Worm (Caenorhabditis elegans) whole organism, mixed stage, embryonic: ENCODE measurements around the gene K06H7.2.

Experiments used
- M03D4.4 ChIP-seq: sonication (generic microtip); optimal IDR thresholded peaks from 2 replicates; lab custom pipeline; 2017; ENCODE audit warnings: mild to moderate bottlenecking, missing genetic modification characterization, missing compliant biosample characterization
- bed-3 ChIP-seq: fragments of 200-800 bp; sonication (Bioruptor generic); optimal IDR thresholded peaks from 3 replicates; lab custom pipeline; 2018; ENCODE audit warnings: mild to moderate bottlenecking, missing genetic modification characterization, moderate library complexity, missing compliant biosample characterization
- blmp-1 ChIP-seq: fragments of 150-350 bp; optimal IDR thresholded peaks from 2 replicates; lab custom pipeline; 2014; ENCODE audit warnings: missing biosample characterization, missing genetic modification characterization
- ceh-43 ChIP-seq: fragments of 200-800 bp; sonication (Bioruptor generic); optimal IDR thresholded peaks from 2 replicates; lab custom pipeline; 2018; ENCODE audit warnings: mild to moderate bottlenecking, missing genetic modification characterization, moderate library complexity, missing compliant biosample characterization
- ces-1 ChIP-seq: fragments of 150-350 bp; optimal IDR thresholded peaks from 2 replicates; lab custom pipeline; 2014; ENCODE audit warnings: missing biosample characterization, missing genetic modification reagents, missing genetic modification characterization
- cnd-1 ChIP-seq: fragments of 200-800 bp; sonication (Bioruptor generic); optimal IDR thresholded peaks from 2 replicates; lab custom pipeline; 2018; ENCODE audit warnings: mild to moderate bottlenecking, missing genetic modification characterization, missing compliant biosample characterization
- drap-1 ChIP-seq: fragments of 200-800 bp; sonication (Bioruptor generic); optimal IDR thresholded peaks from 3 replicates; lab custom pipeline; 2018; ENCODE audit warnings: mild to moderate bottlenecking, missing genetic modification characterization, missing compliant biosample characterization
- elt-1 ChIP-seq: sonication (generic microtip); optimal IDR thresholded peaks from 2 replicates; lab custom pipeline; 2017; ENCODE audit warnings: missing genetic modification characterization, mild to moderate bottlenecking, missing compliant biosample characterization, antibody characterized with exemption, moderate library complexity, borderline replicate concordance; ENCODE audit not compliant: insufficient read depth
- elt-3 ChIP-seq: fragments of 150-350 bp; optimal IDR thresholded peaks from 2 replicates; lab custom pipeline; 2014; ENCODE audit warnings: missing biosample characterization, missing genetic modification characterization
- flh-1 ChIP-seq: fragments of 200-800 bp; sonication (Bioruptor generic); optimal IDR thresholded peaks from 2 replicates; lab custom pipeline; 2018; ENCODE audit warnings: mild to moderate bottlenecking, missing genetic modification characterization, moderate library complexity, missing compliant biosample characterization
- ham-2 ChIP-seq: fragments of 200-800 bp; sonication (Bioruptor generic); optimal IDR thresholded peaks from 2 replicates; lab custom pipeline; 2018; ENCODE audit warnings: mild to moderate bottlenecking, missing genetic modification characterization, missing compliant biosample characterization
- hlh-1 ChIP-seq: fragments of 150-350 bp; optimal IDR thresholded peaks from 2 replicates; lab custom pipeline; 2014; ENCODE audit warnings: missing biosample characterization, missing genetic modification reagents, missing genetic modification characterization
- lin-13 ChIP-seq: fragments of 150-350 bp; optimal IDR thresholded peaks from 2 replicates; lab custom pipeline; 2014; ENCODE audit warnings: missing biosample characterization, missing genetic modification characterization
- lin-32 ChIP-seq: fragments of 200-800 bp; sonication (Bioruptor generic); optimal IDR thresholded peaks from 2 replicates; lab custom pipeline; 2018; ENCODE audit warnings: mild to moderate bottlenecking, missing genetic modification characterization, missing compliant biosample characterization
- lsy-2 ChIP-seq: fragments of 150-350 bp; optimal IDR thresholded peaks from 2 replicates; lab custom pipeline; 2014; ENCODE audit warnings: missing biosample characterization, missing genetic modification characterization
- mep-1 ChIP-seq: fragments of 150-350 bp; optimal IDR thresholded peaks from 2 replicates; lab custom pipeline; 2017; ENCODE audit warnings: missing biosample characterization, missing genetic modification reagents, missing genetic modification characterization, inconsistent platforms
- mls-2 ChIP-seq: sonication (generic microtip); optimal IDR thresholded peaks from 2 replicates; lab custom pipeline; 2016; ENCODE audit warnings: mild to moderate bottlenecking, missing genetic modification characterization, moderate library complexity, missing compliant biosample characterization
- nhr-12 ChIP-seq: fragments of 150-350 bp; optimal IDR thresholded peaks from 2 replicates; lab custom pipeline; 2014; ENCODE audit warnings: missing biosample characterization, missing genetic modification characterization
- nhr-2 ChIP-seq: fragments of 150-350 bp; optimal IDR thresholded peaks from 2 replicates; lab custom pipeline; 2014; ENCODE audit warnings: missing biosample characterization, missing genetic modification characterization
- nhr-28 ChIP-seq: fragments of 150-350 bp; optimal IDR thresholded peaks from 2 replicates; lab custom pipeline; 2014; ENCODE audit warnings: missing biosample characterization, missing genetic modification characterization
- nhr-76 ChIP-seq: sonication (generic microtip); optimal IDR thresholded peaks from 2 replicates; lab custom pipeline; 2017; ENCODE audit warnings: missing biosample characterization, missing genetic modification characterization
- pha-4 ChIP-seq: fragments of 150-350 bp; optimal IDR thresholded peaks from 2 replicates; lab custom pipeline; 2018; ENCODE audit warnings: missing biosample characterization, missing genetic modification reagents, missing genetic modification characterization
- sem-2 ChIP-seq: fragments of 200-800 bp; sonication (Bioruptor generic); optimal IDR thresholded peaks from 2 replicates; lab custom pipeline; 2018; ENCODE audit warnings: mild to moderate bottlenecking, missing genetic modification characterization, missing compliant biosample characterization
- sptf-1 ChIP-seq: sonication (generic microtip); optimal IDR thresholded peaks from 2 replicates; lab custom pipeline; 2017; ENCODE audit warnings: mild to moderate bottlenecking, missing genetic modification characterization, moderate library complexity, missing compliant biosample characterization
- tbx-8 ChIP-seq: fragments of 200-800 bp; sonication (Bioruptor generic); optimal IDR thresholded peaks from 2 replicates; lab custom pipeline; 2018; ENCODE audit warnings: mild to moderate bottlenecking, missing genetic modification characterization, moderate library complexity, missing compliant biosample characterization
- unc-120 ChIP-seq: sonication (generic microtip); optimal IDR thresholded peaks from 2 replicates; lab custom pipeline; 2017; ENCODE audit warnings: missing genetic modification characterization, missing compliant biosample characterization; ENCODE audit not compliant: poor library complexity, severe bottlenecking
- unc-39 ChIP-seq: fragments of 150-350 bp; optimal IDR thresholded peaks from 2 replicates; lab custom pipeline; 2014; ENCODE audit warnings: missing biosample characterization, missing genetic modification characterization
- zip-8 ChIP-seq: fragments of 150-350 bp; optimal IDR thresholded peaks from 2 replicates; lab custom pipeline; 2014; ENCODE audit warnings: missing biosample characterization, missing genetic modification characterization
- ztf-11 ChIP-seq: fragments of 150-350 bp; optimal IDR thresholded peaks from 2 replicates; lab custom pipeline; 2014; ENCODE audit warnings: missing biosample characterization, missing genetic modification characterization

Gene K06H7.2

ce11 chrIII:8111347-8111746 lies 18.0 kb downstream of the K06H7.2 start:
- TF ChIP-seq mls-2 (tag; lab: Kevin White, UChicago) (no peak), nhr-12 (tag; lab: Kevin White, UChicago) (no peak), ztf-11 (tag; lab: Kevin White, UChicago) (no peak), bed-3 (no peak), sem-2 (GFP tag; lab: Kevin White, UChicago) (no peak), nhr-28 (no peak), lin-32 (GFP tag; lab: Kevin White, UChicago) (no peak), zip-8 (tag; lab: Kevin White, UChicago) (no peak), tbx-8 (GFP tag; lab: Kevin White, UChicago) (no peak), blmp-1 (tag; lab: Kevin White, UChicago) (no peak), ceh-43 (GFP tag; lab: Kevin White, UChicago) (no peak)

- TF ChIP-seq M03D4.4 (tag; lab: Kevin White, UChicago) (no peak), tbx-8 (GFP tag; lab: Kevin White, UChicago) (no peak), zip-8 (tag; lab: Kevin White, UChicago) (no peak), sem-2 (GFP tag; lab: Kevin White, UChicago) (no peak), ham-2 (no peak), elt-3 (tag; lab: Kevin White, UChicago) (no peak), unc-39 (tag; lab: Kevin White, UChicago) (no peak), lin-32 (GFP tag; lab: Kevin White, UChicago) (no peak), nhr-2 (tag; lab: Kevin White, UChicago) (no peak), blmp-1 (tag; lab: Kevin White, UChicago) (no peak), elt-1 (tag; lab: Kevin White, UChicago) (no peak), lin-13 (tag; lab: Kevin White, UChicago) (no peak), cnd-1 (tag; lab: Kevin White, UChicago) (no peak), flh-1 (no peak), nhr-76 (tag; lab: Kevin White, UChicago) (no peak), pha-4 (tag; lab: Kevin White, UChicago) (no peak), ces-1 (GFP tag; lab: Kevin White, UChicago) (no peak), nhr-28 (no peak), sptf-1 (tag; lab: Kevin White, UChicago) (no peak), ztf-11 (tag; lab: Kevin White, UChicago) (no peak)
Observed at ce11 chrIII:8115877-8116276, 22.5 kb downstream of the K06H7.2 start.

- TF ChIP-seq bed-3 (no peak), lsy-2 (no peak), unc-120 (tag; lab: Kevin White, UChicago) (no peak), lin-32 (GFP tag; lab: Kevin White, UChicago) (no peak), elt-1 (tag; lab: Kevin White, UChicago) (no peak), drap-1 (GFP tag; lab: Kevin White, UChicago) (no peak), elt-3 (tag; lab: Kevin White, UChicago) (no peak), zip-8 (tag; lab: Kevin White, UChicago) (no peak), sem-2 (GFP tag; lab: Kevin White, UChicago) (no peak)
Observed at ce11 chrIII:8117155-8117554, 23.8 kb downstream of the K06H7.2 start.

- TF ChIP-seq elt-3 (tag; lab: Kevin White, UChicago), result no peak
- no peak for TF ChIP-seq unc-120 (tag; lab: Kevin White, UChicago)
- TF ChIP-seq M03D4.4 (tag; lab: Kevin White, UChicago), result no peak
- TF ChIP-seq mep-1, result no peak
- no peak for TF ChIP-seq ces-1 (GFP tag; lab: Kevin White, UChicago)
- TF ChIP-seq sem-2 (GFP tag; lab: Kevin White, UChicago), result no peak
- TF ChIP-seq hlh-1 (tag; lab: Kevin White, UChicago), result no peak
- TF ChIP-seq lin-32 (GFP tag; lab: Kevin White, UChicago), result no peak
- TF ChIP-seq lin-13 (tag; lab: Kevin White, UChicago), result no peak
- TF ChIP-seq cnd-1 (tag; lab: Kevin White, UChicago), result no peak
- TF ChIP-seq tbx-8 (GFP tag; lab: Kevin White, UChicago), result no peak
- no peak for TF ChIP-seq nhr-28
- no peak for TF ChIP-seq sptf-1 (tag; lab: Kevin White, UChicago)
- TF ChIP-seq nhr-76 (tag; lab: Kevin White, UChicago), result no peak
- no peak for TF ChIP-seq drap-1 (GFP tag; lab: Kevin White, UChicago)
Observed at ce11 chrIII:8121132-8121531, 27.8 kb downstream of the K06H7.2 start, which contains the start of gene gei-8. Gene gei-8 (minus strand): TSS chrIII:8121232.

- TF ChIP-seq flh-1 (no peak), mls-2 (tag; lab: Kevin White, UChicago) (no peak), drap-1 (GFP tag; lab: Kevin White, UChicago) (no peak), unc-39 (tag; lab: Kevin White, UChicago) (no peak)
Observed at ce11 chrIII:8121923-8122322, 28.6 kb downstream of the K06H7.2 start.
